Fruit fly (Drosophila melanogaster) whole organism, adult: ENCODE results near the gene Tasp1.

Source experiments
- CG11617 ChIP-seq: fragments of 200-800 bp; sonication (Bioruptor generic); optimal IDR thresholded peaks from 2 replicates; lab custom pipeline; 2017; ENCODE audit warnings: mild to moderate bottlenecking, missing biosample characterization, missing genetic modification reagents, missing genetic modification characterization
- CG12768 ChIP-seq: fragments of 200-800 bp; sonication (Bioruptor generic); optimal IDR thresholded peaks from 2 replicates; lab custom pipeline; 2017; ENCODE audit warnings: missing biosample characterization, missing genetic modification characterization, mild to moderate bottlenecking, moderate library complexity, missing genetic modification reagents
- CG14711 ChIP-seq: fragments of 200-800 bp; sonication (Bioruptor generic); optimal IDR thresholded peaks from 2 replicates; lab custom pipeline; 2018; ENCODE audit warnings: missing biosample characterization, mild to moderate bottlenecking, missing genetic modification characterization, moderate library complexity
- CG1620 ChIP-seq: fragments of 200-800 bp; sonication (Bioruptor generic); optimal IDR thresholded peaks from 2 replicates; lab custom pipeline; 2016; ENCODE audit warnings: missing biosample characterization, missing genetic modification characterization
- CG33017 ChIP-seq: fragments of 200-800 bp; sonication (Bioruptor generic); optimal IDR thresholded peaks from 2 replicates; lab custom pipeline; 2018; ENCODE audit warnings: missing biosample characterization, mild to moderate bottlenecking, missing genetic modification characterization, moderate library complexity
- CG5204 ChIP-seq: fragments of 200-800 bp; sonication (Bioruptor generic); optimal IDR thresholded peaks from 2 replicates; lab custom pipeline; 2016; ENCODE audit warnings: missing biosample characterization, missing genetic modification characterization
- CG7045 ChIP-seq: fragments of 200-800 bp; sonication (Bioruptor generic); optimal IDR thresholded peaks from 2 replicates; lab custom pipeline; 2017; ENCODE audit warnings: missing biosample characterization, mild to moderate bottlenecking, missing genetic modification characterization
- CG7101 ChIP-seq: fragments of 200-800 bp; sonication (Bioruptor generic); optimal IDR thresholded peaks from 2 replicates; lab custom pipeline; 2018; ENCODE audit warnings: missing biosample characterization, mild to moderate bottlenecking, missing genetic modification characterization, moderate library complexity
- Clk ChIP-seq: fragments of 200-800 bp; sonication (Bioruptor generic); optimal IDR thresholded peaks from 2 replicates; lab custom pipeline; 2017; ENCODE audit warnings: missing biosample characterization, missing genetic modification characterization
- Crg-1 ChIP-seq: fragments of 200-800 bp; sonication (Bioruptor generic); optimal IDR thresholded peaks from 2 replicates; lab custom pipeline; 2016; ENCODE audit warnings: missing biosample characterization, missing genetic modification characterization
- Hr96 ChIP-seq: fragments of 200-800 bp; sonication (Bioruptor generic); optimal IDR thresholded peaks from 2 replicates; lab custom pipeline; 2016; ENCODE audit warnings: missing biosample characterization, missing genetic modification characterization
- Mnt ChIP-seq: fragments of 200-800 bp; sonication (Bioruptor generic); optimal IDR thresholded peaks from 2 replicates; lab custom pipeline; 2016; ENCODE audit warnings: missing biosample characterization, mild to moderate bottlenecking, missing genetic modification characterization
- bab1 ChIP-seq: fragments of 200-800 bp; sonication (Bioruptor generic); optimal IDR thresholded peaks from 3 replicates; lab custom pipeline; 2019; ENCODE audit warnings: missing biosample characterization, mild to moderate bottlenecking, missing genetic modification characterization, moderate library complexity
- cic ChIP-seq: fragments of 200-800 bp; sonication (Bioruptor generic); optimal IDR thresholded peaks from 2 replicates; lab custom pipeline; 2017; ENCODE audit warnings: missing biosample characterization, mild to moderate bottlenecking, missing genetic modification characterization, moderate library complexity
- cnc ChIP-seq, 2 experiments: fragments of >200 bp; optimal IDR thresholded peaks; 2 replicates each; lab custom pipeline; 2017
- kay ChIP-seq: fragments of 200-800 bp; sonication (Bioruptor generic); peaks from one replicate; lab custom pipeline; 2016; ENCODE audit warnings: missing biosample characterization, missing genetic modification characterization, borderline replicate concordance
- ovo ChIP-seq: fragments of 200-800 bp; sonication (Bioruptor generic); optimal IDR thresholded peaks from 2 replicates; lab custom pipeline; 2016; ENCODE audit warnings: missing biosample characterization, missing genetic modification characterization
- pad ChIP-seq: fragments of 200-800 bp; sonication (Bioruptor generic); optimal IDR thresholded peaks from 3 replicates; lab custom pipeline; 2017; ENCODE audit warnings: missing biosample characterization, missing genetic modification characterization, mild to moderate bottlenecking, moderate library complexity, missing genetic modification reagents
- tj ChIP-seq: fragments of 200-800 bp; sonication (Bioruptor generic); optimal IDR thresholded peaks from 3 replicates; lab custom pipeline; 2017; ENCODE audit warnings: missing biosample characterization, mild to moderate bottlenecking, missing genetic modification characterization, moderate library complexity
- toe ChIP-seq: fragments of 200-800 bp; sonication (Bioruptor generic); optimal IDR thresholded peaks from 2 replicates; lab custom pipeline; 2016; ENCODE audit warnings: missing biosample characterization, missing genetic modification characterization

The Tasp1 gene

dm6 chr3L:16037048-16037477 is 50.3 kb downstream of the Tasp1 start:
- TF ChIP-seq CG5204 (GFP tag; lab: Kevin White, UChicago) (peak; percentile 46), cnc (optimal IDR thresholded peaks at IDR 0.05; lab: Kevin White, UChicago) (no peak), CG7101 (tag; lab: Kevin White, UChicago) (peak; percentile 58), ovo (GFP tag; lab: Kevin White, UChicago) (peak; percentile 27), Clk (GFP tag; lab: Kevin White, UChicago) (peak; percentile 4), toe (GFP tag; lab: Kevin White, UChicago) (peak; percentile 16), Mnt (no peak), Hr96 (GFP tag; lab: Kevin White, UChicago) (peak; percentile 31), CG7045 (GFP tag; lab: Kevin White, UChicago) (peak; percentile 51), bab1 (GFP tag; lab: Kevin White, UChicago) (peak; percentile 83), CG11617 (GFP tag; lab: Kevin White, UChicago) (no peak), tj (GFP tag; lab: Kevin White, UChicago) (no peak), pad (GFP tag; lab: Kevin White, UChicago) (no peak), Crg-1 (GFP tag; lab: Kevin White, UChicago) (peak; percentile 41), CG14711 (tag; lab: Kevin White, UChicago) (peak; percentile 52), cic (GFP tag; lab: Kevin White, UChicago) (no peak), CG33017 (tag; lab: Kevin White, UChicago) (no peak), CG1620 (peak; percentile 31), CG12768 (GFP tag; lab: Kevin White, UChicago) (no peak), kay (GFP tag; lab: Kevin White, UChicago) (peak; percentile 98)
